Worm (Caenorhabditis elegans) whole organism, mixed stage, embryonic: Measurements from ENCODE around the gene pat-3.

Experiments used
- M03D4.4 ChIP-seq: sonication (generic microtip); optimal IDR thresholded peaks from 2 replicates; lab custom pipeline; 2017; ENCODE audit warnings: mild to moderate bottlenecking, missing genetic modification characterization, missing compliant biosample characterization
- bed-3 ChIP-seq: fragments of 200-800 bp; sonication (Bioruptor generic); optimal IDR thresholded peaks from 3 replicates; lab custom pipeline; 2018; ENCODE audit warnings: mild to moderate bottlenecking, missing genetic modification characterization, moderate library complexity, missing compliant biosample characterization
- blmp-1 ChIP-seq: fragments of 150-350 bp; optimal IDR thresholded peaks from 2 replicates; lab custom pipeline; 2014; ENCODE audit warnings: missing biosample characterization, missing genetic modification characterization
- ceh-39 ChIP-seq: fragments of 150-350 bp; optimal IDR thresholded peaks from 2 replicates; lab custom pipeline; 2014; ENCODE audit warnings: missing biosample characterization, missing genetic modification characterization
- ceh-43 ChIP-seq: fragments of 200-800 bp; sonication (Bioruptor generic); optimal IDR thresholded peaks from 2 replicates; lab custom pipeline; 2018; ENCODE audit warnings: mild to moderate bottlenecking, missing genetic modification characterization, moderate library complexity, missing compliant biosample characterization
- ceh-83 ChIP-seq: fragments of 200-800 bp; sonication (Bioruptor generic); optimal IDR thresholded peaks from 2 replicates; lab custom pipeline; 2018; ENCODE audit warnings: mild to moderate bottlenecking, missing genetic modification characterization, missing compliant biosample characterization
- ces-1 ChIP-seq: fragments of 150-350 bp; optimal IDR thresholded peaks from 2 replicates; lab custom pipeline; 2014; ENCODE audit warnings: missing biosample characterization, missing genetic modification reagents, missing genetic modification characterization
- cnd-1 ChIP-seq: fragments of 200-800 bp; sonication (Bioruptor generic); optimal IDR thresholded peaks from 2 replicates; lab custom pipeline; 2018; ENCODE audit warnings: mild to moderate bottlenecking, missing genetic modification characterization, missing compliant biosample characterization
- drap-1 ChIP-seq: fragments of 200-800 bp; sonication (Bioruptor generic); optimal IDR thresholded peaks from 3 replicates; lab custom pipeline; 2018; ENCODE audit warnings: mild to moderate bottlenecking, missing genetic modification characterization, missing compliant biosample characterization
- elt-1 ChIP-seq: sonication (generic microtip); optimal IDR thresholded peaks from 2 replicates; lab custom pipeline; 2017; ENCODE audit warnings: missing genetic modification characterization, mild to moderate bottlenecking, missing compliant biosample characterization, antibody characterized with exemption, moderate library complexity, borderline replicate concordance; ENCODE audit not compliant: insufficient read depth
- elt-3 ChIP-seq: fragments of 150-350 bp; optimal IDR thresholded peaks from 2 replicates; lab custom pipeline; 2014; ENCODE audit warnings: missing biosample characterization, missing genetic modification characterization
- flh-1 ChIP-seq: fragments of 200-800 bp; sonication (Bioruptor generic); optimal IDR thresholded peaks from 2 replicates; lab custom pipeline; 2018; ENCODE audit warnings: mild to moderate bottlenecking, missing genetic modification characterization, moderate library complexity, missing compliant biosample characterization
- ham-2 ChIP-seq: fragments of 200-800 bp; sonication (Bioruptor generic); optimal IDR thresholded peaks from 2 replicates; lab custom pipeline; 2018; ENCODE audit warnings: mild to moderate bottlenecking, missing genetic modification characterization, missing compliant biosample characterization
- hlh-1 ChIP-seq: fragments of 150-350 bp; optimal IDR thresholded peaks from 2 replicates; lab custom pipeline; 2014; ENCODE audit warnings: missing biosample characterization, missing genetic modification reagents, missing genetic modification characterization
- lin-13 ChIP-seq: fragments of 150-350 bp; optimal IDR thresholded peaks from 2 replicates; lab custom pipeline; 2014; ENCODE audit warnings: missing biosample characterization, missing genetic modification characterization
- lin-32 ChIP-seq: fragments of 200-800 bp; sonication (Bioruptor generic); optimal IDR thresholded peaks from 2 replicates; lab custom pipeline; 2018; ENCODE audit warnings: mild to moderate bottlenecking, missing genetic modification characterization, missing compliant biosample characterization
- lsy-2 ChIP-seq: fragments of 150-350 bp; optimal IDR thresholded peaks from 2 replicates; lab custom pipeline; 2014; ENCODE audit warnings: missing biosample characterization, missing genetic modification characterization
- mab-5 ChIP-seq: fragments of 150-350 bp; optimal IDR thresholded peaks from 2 replicates; lab custom pipeline; 2014; ENCODE audit warnings: missing biosample characterization, missing genetic modification characterization
- mep-1 ChIP-seq: fragments of 150-350 bp; optimal IDR thresholded peaks from 2 replicates; lab custom pipeline; 2017; ENCODE audit warnings: missing biosample characterization, missing genetic modification reagents, missing genetic modification characterization, inconsistent platforms
- mls-2 ChIP-seq: sonication (generic microtip); optimal IDR thresholded peaks from 2 replicates; lab custom pipeline; 2016; ENCODE audit warnings: mild to moderate bottlenecking, missing genetic modification characterization, moderate library complexity, missing compliant biosample characterization
- nhr-12 ChIP-seq: fragments of 150-350 bp; optimal IDR thresholded peaks from 2 replicates; lab custom pipeline; 2014; ENCODE audit warnings: missing biosample characterization, missing genetic modification characterization
- nhr-2 ChIP-seq: fragments of 150-350 bp; optimal IDR thresholded peaks from 2 replicates; lab custom pipeline; 2014; ENCODE audit warnings: missing biosample characterization, missing genetic modification characterization
- nhr-237 ChIP-seq: fragments of 150-350 bp; optimal IDR thresholded peaks from 2 replicates; lab custom pipeline; 2014; ENCODE audit warnings: missing biosample characterization, missing genetic modification characterization
- nhr-28 ChIP-seq: fragments of 150-350 bp; optimal IDR thresholded peaks from 2 replicates; lab custom pipeline; 2014; ENCODE audit warnings: missing biosample characterization, missing genetic modification characterization
- nhr-76 ChIP-seq: sonication (generic microtip); optimal IDR thresholded peaks from 2 replicates; lab custom pipeline; 2017; ENCODE audit warnings: missing biosample characterization, missing genetic modification characterization
- pha-4 ChIP-seq: fragments of 150-350 bp; optimal IDR thresholded peaks from 2 replicates; lab custom pipeline; 2018; ENCODE audit warnings: missing biosample characterization, missing genetic modification reagents, missing genetic modification characterization
- sem-2 ChIP-seq: fragments of 200-800 bp; sonication (Bioruptor generic); optimal IDR thresholded peaks from 2 replicates; lab custom pipeline; 2018; ENCODE audit warnings: mild to moderate bottlenecking, missing genetic modification characterization, missing compliant biosample characterization
- snpc-4 ChIP-seq: fragments of 150-350 bp; optimal IDR thresholded peaks from 2 replicates; lab custom pipeline; 2014; ENCODE audit warnings: missing biosample characterization, missing genetic modification characterization
- sptf-1 ChIP-seq: sonication (generic microtip); optimal IDR thresholded peaks from 2 replicates; lab custom pipeline; 2017; ENCODE audit warnings: mild to moderate bottlenecking, missing genetic modification characterization, moderate library complexity, missing compliant biosample characterization
- tbx-8 ChIP-seq: fragments of 200-800 bp; sonication (Bioruptor generic); optimal IDR thresholded peaks from 2 replicates; lab custom pipeline; 2018; ENCODE audit warnings: mild to moderate bottlenecking, missing genetic modification characterization, moderate library complexity, missing compliant biosample characterization
- unc-120 ChIP-seq: sonication (generic microtip); optimal IDR thresholded peaks from 2 replicates; lab custom pipeline; 2017; ENCODE audit warnings: missing genetic modification characterization, missing compliant biosample characterization; ENCODE audit not compliant: poor library complexity, severe bottlenecking
- unc-39 ChIP-seq: fragments of 150-350 bp; optimal IDR thresholded peaks from 2 replicates; lab custom pipeline; 2014; ENCODE audit warnings: missing biosample characterization, missing genetic modification characterization
- unc-62 ChIP-seq: fragments of 150-350 bp; optimal IDR thresholded peaks from 2 replicates; lab custom pipeline; 2014; ENCODE audit warnings: missing biosample characterization, missing genetic modification reagents, missing genetic modification characterization
- zip-8 ChIP-seq: fragments of 150-350 bp; optimal IDR thresholded peaks from 2 replicates; lab custom pipeline; 2014; ENCODE audit warnings: missing biosample characterization, missing genetic modification characterization
- ztf-11 ChIP-seq: fragments of 150-350 bp; optimal IDR thresholded peaks from 2 replicates; lab custom pipeline; 2014; ENCODE audit warnings: missing biosample characterization, missing genetic modification characterization

pat-3 gene

DNA sequence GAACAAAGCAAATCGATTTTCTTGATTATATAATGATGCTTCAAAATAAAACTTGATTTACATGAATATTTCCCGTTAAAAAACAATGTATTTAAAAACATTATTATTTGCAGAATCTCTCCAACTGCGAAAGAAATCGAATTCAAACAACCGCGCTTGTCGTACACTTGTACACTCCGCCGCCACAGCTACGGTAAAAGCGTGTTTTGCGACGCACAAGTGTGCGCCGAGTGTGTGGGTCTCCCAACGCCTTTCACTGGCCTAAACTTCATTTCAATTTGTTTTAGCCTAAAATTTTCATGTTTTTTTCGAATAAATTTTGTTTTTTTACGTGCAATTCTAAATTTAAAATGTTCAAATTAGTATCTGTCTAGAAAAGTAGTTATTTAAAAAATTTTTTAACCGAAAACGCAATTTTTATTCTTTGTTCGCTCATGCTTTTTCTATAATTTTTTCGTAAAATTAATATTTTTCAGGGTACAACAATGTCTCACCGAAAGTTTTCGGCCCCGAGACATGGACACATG lies 46.5 kb downstream of the pat-3 start, which contains the start of gene rpl-3:
rpl-3 (plus strand) TSS at position 477 of the 527 bp plus-strand sequence.
- TF ChIP-seq ceh-43 (GFP tag; lab: Kevin White, UChicago) (peak; percentile 96), tbx-8 (GFP tag; lab: Kevin White, UChicago) (peak; percentile 96), mls-2 (tag; lab: Kevin White, UChicago) (peak; percentile 99), hlh-1 (tag; lab: Kevin White, UChicago) (peak; percentile 92), unc-39 (tag; lab: Kevin White, UChicago) (peak; percentile 98), zip-8 (tag; lab: Kevin White, UChicago) (peak; percentile 10), mep-1 (tag; lab: Kevin White, UChicago) (peak; percentile 100), ces-1 (peak; percentile 97), mab-5 (peak; percentile 86), M03D4.4 (tag; lab: Kevin White, UChicago) (peak; percentile 98), snpc-4 (tag; lab: Kevin White, UChicago) (no peak), nhr-237 (tag; lab: Kevin White, UChicago) (peak; percentile 100), nhr-2 (tag; lab: Kevin White, UChicago) (peak; percentile 79), drap-1 (GFP tag; lab: Kevin White, UChicago) (peak; percentile 99), cnd-1 (peak; percentile 99), ceh-39 (peak; percentile 99), sem-2 (peak; percentile 80), lin-13 (tag; lab: Kevin White, UChicago) (peak; percentile 100), bed-3 (peak; percentile 85), ham-2 (peak; percentile 97), elt-1 (tag; lab: Kevin White, UChicago) (peak; percentile 90), nhr-28 (tag; lab: Kevin White, UChicago) (peak; percentile 93), lin-32 (peak; percentile 81), lsy-2 (tag; lab: Kevin White, UChicago) (peak; percentile 100), blmp-1 (tag; lab: Kevin White, UChicago) (peak; percentile 93), ceh-83 (GFP tag; lab: Kevin White, UChicago) (peak; percentile 97), sptf-1 (tag; lab: Kevin White, UChicago) (peak; percentile 99), elt-3 (tag; lab: Kevin White, UChicago) (peak; percentile 95), flh-1 (GFP tag; lab: Kevin White, UChicago) (peak; percentile 78), nhr-12 (tag; lab: Kevin White, UChicago) (peak; percentile 98), pha-4 (peak; percentile 100), unc-62 (GFP tag; lab: Kevin White, UChicago) (peak; percentile 97), unc-120 (tag; lab: Kevin White, UChicago) (peak; percentile 99), nhr-76 (tag; lab: Kevin White, UChicago) (peak; percentile 14), ztf-11 (tag; lab: Kevin White, UChicago) (peak; percentile 97)

DNA sequence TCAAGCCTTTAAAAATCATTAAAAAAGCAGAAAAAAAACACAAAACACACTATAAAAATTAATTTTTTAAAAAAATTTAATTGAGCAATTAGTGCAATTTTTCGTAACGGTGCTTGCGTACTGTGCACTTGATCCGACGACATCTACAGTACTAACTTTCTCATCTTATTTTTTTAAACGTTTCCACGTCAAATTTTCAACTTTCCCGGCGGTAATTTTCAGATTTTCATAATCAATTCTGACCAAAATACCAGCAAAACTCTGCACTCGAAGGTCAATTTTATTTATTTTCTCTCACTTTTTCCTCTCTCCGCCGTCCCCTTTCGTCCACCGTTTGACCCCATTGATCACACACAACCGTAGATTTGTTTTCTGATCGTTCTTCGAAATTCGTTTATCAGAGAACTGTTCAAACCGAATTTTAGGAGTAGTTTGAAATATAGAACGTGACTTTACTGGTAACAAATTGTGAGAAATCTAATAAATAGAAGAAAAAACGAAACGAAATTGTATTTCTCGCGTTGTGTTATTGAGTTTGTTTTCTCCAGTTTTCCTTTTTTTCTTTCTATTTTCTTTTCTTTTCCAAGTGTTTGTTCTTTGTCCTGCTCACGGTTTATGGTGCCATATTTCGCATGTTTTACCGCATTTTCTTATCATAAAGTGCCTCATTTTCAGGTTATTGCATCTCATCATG lies 50.0 kb downstream of the pat-3 start, which contains the start of gene acs-19:
acs-19 (plus strand) TSS at position 676 of the 694 bp plus-strand sequence.
- TF ChIP-seq ceh-43 (GFP tag; lab: Kevin White, UChicago) (peak; percentile 35), unc-120 (tag; lab: Kevin White, UChicago) (no peak), flh-1 (GFP tag; lab: Kevin White, UChicago) (no peak), ces-1 (peak; percentile 73), mab-5 (no peak)

DNA sequence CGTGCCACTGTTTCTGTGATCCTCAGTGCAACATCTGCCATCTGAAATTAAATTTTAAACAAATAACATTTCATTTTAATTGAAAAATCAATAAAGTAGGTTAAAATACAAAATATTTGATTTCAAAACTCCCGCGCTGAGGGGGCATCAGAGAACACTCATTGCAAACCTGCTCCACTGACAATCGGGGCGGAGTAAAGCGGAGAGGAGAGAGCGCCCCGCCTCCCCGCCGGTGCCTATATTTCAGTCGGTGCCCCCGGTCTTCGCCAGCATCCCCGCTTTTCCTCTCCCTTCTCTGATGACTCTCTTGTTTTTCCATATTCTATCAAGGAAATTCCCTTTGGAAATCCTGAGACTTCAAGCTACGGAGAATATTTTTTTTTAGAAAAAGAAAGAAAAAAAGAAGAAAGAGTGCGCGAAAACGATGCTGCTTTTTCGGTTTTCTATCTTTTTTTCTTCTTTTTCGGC lies 51.0 kb downstream of the pat-3 start, which contains the start of gene brc-1:
brc-1 (minus strand) TSS at position 51 of the 468 bp plus-strand sequence.
- peak; percentile 15 for TF ChIP-seq lin-32
- peak; percentile 6 for TF ChIP-seq unc-62 (GFP tag; lab: Kevin White, UChicago)
- no peak for TF ChIP-seq tbx-8 (GFP tag; lab: Kevin White, UChicago)
- TF ChIP-seq snpc-4 (tag; lab: Kevin White, UChicago): no peak
- no peak for TF ChIP-seq nhr-76 (tag; lab: Kevin White, UChicago)
- TF ChIP-seq ces-1: peak; percentile 65
- no peak for TF ChIP-seq blmp-1 (tag; lab: Kevin White, UChicago)
- no peak for TF ChIP-seq ceh-39
- TF ChIP-seq ceh-43 (GFP tag; lab: Kevin White, UChicago): no peak
- peak; percentile 31 for TF ChIP-seq cnd-1
- peak; percentile 50 for TF ChIP-seq lin-13 (tag; lab: Kevin White, UChicago)
- TF ChIP-seq ham-2: peak; percentile 59
- TF ChIP-seq unc-39 (tag; lab: Kevin White, UChicago): no peak
- peak; percentile 17 for TF ChIP-seq unc-120 (tag; lab: Kevin White, UChicago)
- peak; percentile 12 for TF ChIP-seq ceh-83 (GFP tag; lab: Kevin White, UChicago)
- no peak for TF ChIP-seq ztf-11 (tag; lab: Kevin White, UChicago)
- TF ChIP-seq nhr-237 (tag; lab: Kevin White, UChicago): peak; percentile 92
- TF ChIP-seq lsy-2 (tag; lab: Kevin White, UChicago): peak; percentile 90
- TF ChIP-seq mep-1 (tag; lab: Kevin White, UChicago): peak; percentile 83
- TF ChIP-seq drap-1 (GFP tag; lab: Kevin White, UChicago): peak; percentile 68
- no peak for TF ChIP-seq bed-3
- peak; percentile 12 for TF ChIP-seq M03D4.4 (tag; lab: Kevin White, UChicago)
- peak; percentile 71 for TF ChIP-seq sptf-1 (tag; lab: Kevin White, UChicago)
- TF ChIP-seq mls-2 (tag; lab: Kevin White, UChicago): peak; percentile 48
- peak; percentile 67 for TF ChIP-seq pha-4
